Worm (Caenorhabditis elegans) whole organism, L4 larva: ENCODE results near the gene srz-66.

ENCODE experiments used
- aly-2 ChIP-seq: sonication (generic microtip); optimal IDR thresholded peaks from 2 replicates; lab custom pipeline; 2018; ENCODE audit warnings: missing biosample characterization, missing genetic modification characterization
- lin-15B ChIP-seq: fragments of 150-350 bp; sonication (generic microtip); optimal IDR thresholded peaks from 3 replicates; lab custom pipeline; 2014; ENCODE audit warnings: missing biosample characterization, missing genetic modification characterization
- lin-38 ChIP-seq: fragments of 200-800 bp; sonication (Bioruptor generic); IDR thresholded peaks from 2 replicates; pipeline ENCODE4 v1.3.6; 2022; ENCODE audit warnings: missing genetic modification reagents, missing genetic modification characterization, missing compliant biosample characterization
- madf-9 ChIP-seq: fragments of 200-800 bp; sonication (Bioruptor generic); conservative IDR thresholded peaks from 2 replicates; pipeline ENCODE4 v1.3.6; 2022; ENCODE audit warnings: missing genetic modification reagents, missing genetic modification characterization, missing compliant biosample characterization
- pha-4 ChIP-seq, 2 experiments: fragments of 150-350 bp in 1 of 2; fragments of 200-800 bp in 1 of 2; sonication (Bioruptor generic) in 1 of 2; IDR thresholded peaks in 1 of 2; optimal IDR thresholded peaks in 1 of 2; 2 replicates each; pipeline versions ENCODE4 v1.3.6 to Lab custom; 2014 to 2022; ENCODE audit warnings: missing genetic modification characterization in 2 of 2, missing genetic modification reagents in 2 of 2, missing biosample characterization in 1 of 2, missing compliant biosample characterization in 1 of 2
- pqm-1 ChIP-seq: sonication (generic microtip); optimal IDR thresholded peaks from 2 replicates; lab custom pipeline; 2017; ENCODE audit warnings: missing biosample characterization, missing genetic modification characterization
- snpc-4 ChIP-seq: fragments of 150-350 bp; optimal IDR thresholded peaks from 2 replicates; lab custom pipeline; 2014; ENCODE audit warnings: missing biosample characterization, missing genetic modification characterization
- spr-3 ChIP-seq: fragments of 200-800 bp; sonication (Bioruptor generic); optimal IDR thresholded peaks from 2 replicates; lab custom pipeline; 2018; ENCODE audit warnings: mild to moderate bottlenecking, missing genetic modification characterization, missing compliant biosample characterization
- unc-62 ChIP-seq, 3 experiments: fragments of 150-350 bp in 1 of 3; sonication (generic microtip); optimal IDR thresholded peaks in 2 of 3; peaks in 1 of 3; 1 replicate in 1 of 3; 2 replicates in 2 of 3; lab custom pipeline; 2014 to 2017; ENCODE audit warnings: missing biosample characterization in 3 of 3, missing genetic modification characterization in 3 of 3, missing genetic modification reagents in 3 of 3, missing genotype in 1 of 3

DNA sequence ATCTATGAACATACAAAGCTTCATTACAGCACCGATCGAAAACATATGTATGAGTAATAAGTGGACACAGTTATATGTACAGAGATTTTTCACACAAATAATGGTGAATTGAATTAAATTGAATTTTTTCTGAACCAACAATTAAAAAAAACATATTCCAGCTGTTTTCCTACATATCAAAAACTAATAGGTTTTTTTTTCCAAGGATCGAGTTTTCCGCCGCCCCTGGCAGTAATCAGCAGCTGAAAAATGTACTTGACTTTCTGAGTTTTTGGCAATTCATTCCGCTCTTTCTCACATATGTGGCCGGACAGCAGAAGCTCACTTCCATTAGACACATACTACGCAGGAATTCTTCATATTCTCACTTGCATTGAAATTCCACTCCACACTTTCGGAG lies 11.1 kb upstream of the srz-66 start, which contains the start of gene srh-174:
- TF ChIP-seq pha-4 (GFP tag; IDR thresholded peaks at IDR 0.05; lab: Robert Waterston, UW) (no peak), pha-4 (tag; optimal IDR thresholded peaks at IDR 0.05; lab: Kevin White, UChicago) (no peak), madf-9 (GFP tag; lab: Robert Waterston, UW) (no peak), aly-2 (tag; lab: Kevin White, UChicago) (no peak), unc-62 (GFP tag; optimal IDR thresholded peaks at IDR 0.05 in 1 of 2; lab: Kevin White, UChicago) (no peak), unc-62 (tag; optimal IDR thresholded peaks at IDR 0.05; lab: Kevin White, UChicago) (no peak), pqm-1 (tag; lab: Kevin White, UChicago) (no peak), snpc-4 (tag; lab: Kevin White, UChicago) (no peak), lin-15B (tag; lab: Kevin White, UChicago) (no peak), spr-3 (GFP tag; lab: Kevin White, UChicago) (no peak), lin-38 (no peak)
